Fruit fly (Drosophila melanogaster): ENCODE measurements around the gene Ski6.

The Ski6 gene

dm6 chr2L:13205256-13205655, 17.0 kb downstream of the Ski6 start (continued):
- TF ChIP-seq bsh (GFP tag; optimal IDR thresholded peaks at IDR 0.05) (peak in 1 of 2 experiments; percentile 18), CG7987 (GFP tag; optimal IDR thresholded peaks at IDR 0.05) (peak; percentile 99), CG4707 (GFP tag; optimal IDR thresholded peaks at IDR 0.05) (peak; percentile 55), CG10209 (GFP tag; optimal IDR thresholded peaks at IDR 0.05) (peak; percentile 3), nau (GFP tag; optimal IDR thresholded peaks at IDR 0.05) (no peak), gcm (GFP tag; optimal IDR thresholded peaks at IDR 0.05) (peak; percentile 76), odd (GFP tag; optimal IDR thresholded peaks at IDR 0.05) (peak; percentile 6), fru (optimal IDR thresholded peaks at IDR 0.05) (no peak), CG17385 (GFP tag; optimal IDR thresholded peaks at IDR 0.05) (peak; percentile 30), HLH54F (GFP tag; optimal IDR thresholded peaks at IDR 0.05) (no peak), bcd (GFP tag; optimal IDR thresholded peaks at IDR 0.05) (peak; percentile 38), CHES-1-like (GFP tag; optimal IDR thresholded peaks at IDR 0.05) (peak; percentile 8), Optix (GFP tag; IDR thresholded peaks at IDR 0.05) (0 out of 3 replicates have a peak, but pooled peaks have one; percentile 15), abd-A (tag; optimal IDR thresholded peaks at IDR 0.05) (peak; percentile 64), cato (GFP tag; optimal IDR thresholded peaks at IDR 0.05; ENCODE audit: borderline replicate concordance) (no peak), Fer2 (tag; optimal IDR thresholded peaks at IDR 0.05) (no peak), CG31388 (GFP tag; optimal IDR thresholded peaks at IDR 0.05) (no peak), klu (GFP tag; IDR thresholded peaks at IDR 0.05) (no peak), nerfin-1 (tag; optimal IDR thresholded peaks at IDR 0.05) (peak; percentile 14), CG6683 (GFP tag; optimal IDR thresholded peaks at IDR 0.05) (peak; percentile 64), CG4360 (GFP tag; IDR thresholded peaks at IDR 0.05) (no peak), ERR (GFP tag; optimal IDR thresholded peaks at IDR 0.05) (peak; percentile 23), wor (GFP tag; IDR thresholded peaks at IDR 0.05) (no peak), jumu (GFP tag; optimal IDR thresholded peaks at IDR 0.05) (no peak), ro (GFP tag; IDR thresholded peaks at IDR 0.05) (no peak), Kr (GFP tag; optimal IDR thresholded peaks at IDR 0.05) (no peak), Fer3 (tag; optimal IDR thresholded peaks at IDR 0.05) (no peak), Stat92E (GFP tag; optimal IDR thresholded peaks at IDR 0.05) (no peak), Nf-YC (tag; optimal IDR thresholded peaks at IDR 0.05) (peak; percentile 38), ab (GFP tag; optimal IDR thresholded peaks at IDR 0.05) (no peak), shn (GFP tag; optimal IDR thresholded peaks at IDR 0.05) (peak; percentile 5), CG7928 (GFP tag; optimal IDR thresholded peaks at IDR 0.05) (no peak), gro (GFP tag; optimal IDR thresholded peaks at IDR 0.05) (no peak), Bdp1 (GFP tag; optimal IDR thresholded peaks at IDR 0.05) (no peak), CG7271 (tag; optimal IDR thresholded peaks at IDR 0.05) (no peak), CG7372 (GFP tag; IDR thresholded peaks at IDR 0.05) (no peak), Aef1 (GFP tag; IDR thresholded peaks at IDR 0.05) (no peak), CG10462 (GFP tag; optimal IDR thresholded peaks at IDR 0.05) (no peak), YL-1 (GFP tag; optimal IDR thresholded peaks at IDR 0.05) (peak; percentile 2), oc (tag; optimal IDR thresholded peaks at IDR 0.05) (no peak), Dll (GFP tag; IDR thresholded peaks at IDR 0.05; ENCODE audit: partially characterized antibody) (no peak), Abd-B (GFP tag; optimal IDR thresholded peaks at IDR 0.05) (no peak), CG13775 (GFP tag; optimal IDR thresholded peaks at IDR 0.05) (peak; percentile 31), NFAT (GFP tag; IDR thresholded peaks at IDR 0.05) (no peak), CG30020 (tag; optimal IDR thresholded peaks at IDR 0.05) (no peak), Pdp1 (GFP tag; optimal IDR thresholded peaks at IDR 0.05) (peak in 1 of 2 experiments; percentile 46), CG9932 (GFP tag; IDR thresholded peaks at IDR 0.05) (no peak), CG9876 (GFP tag; optimal IDR thresholded peaks at IDR 0.05) (peak; percentile 62), bab2 (GFP tag; optimal IDR thresholded peaks at IDR 0.05) (peak; percentile 5), Awh (GFP tag; IDR thresholded peaks at IDR 0.05) (peak; percentile 49; the same call in 1 of the 2 replicates), sens (GFP tag) (peak; percentile 57)

Measured in whole organism, embryonic.